Fruit fly (Drosophila melanogaster) whole organism, embryonic: ENCODE data around the gene CG11581.

Experiments used
- Abd-B ChIP-seq: fragments of 200-800 bp; sonication (Bioruptor generic); optimal IDR thresholded peaks from 2 replicates; lab custom pipeline; 2018; ENCODE audit warnings: missing biosample characterization, mild to moderate bottlenecking, missing genetic modification characterization, moderate library complexity
- B-H1 ChIP-seq: fragments of 200-800 bp; sonication (Bioruptor generic); IDR thresholded peaks from 3 replicates; pipeline ENCODE4 v1.3.6; 2022; ENCODE audit warnings: missing biosample characterization, missing genetic modification characterization
- CG10321 ChIP-seq: fragments of 200-800 bp; sonication (Bioruptor generic); IDR thresholded peaks from 2 replicates; pipeline ENCODE4 v1.3.6; 2022; ENCODE audit warnings: missing biosample characterization, missing genetic modification characterization
- CG10565 ChIP-seq: fragments of 200-800 bp; sonication (Bioruptor generic); optimal IDR thresholded peaks from 3 replicates; lab custom pipeline; 2016; ENCODE audit warnings: missing biosample characterization, mild to moderate bottlenecking, missing genetic modification characterization
- CG10959 ChIP-seq: fragments of 200-800 bp; sonication (Bioruptor generic); IDR thresholded peaks from 2 replicates; pipeline ENCODE4 v1.3.6; 2022; ENCODE audit warnings: missing biosample characterization, missing genetic modification characterization
- CG11456 ChIP-seq: fragments of 200-800 bp; sonication (Bioruptor generic); IDR thresholded peaks from 3 replicates; pipeline ENCODE4 v1.3.6; 2022; ENCODE audit warnings: missing biosample characterization, missing genetic modification characterization
- CG11695 ChIP-seq: fragments of 200-800 bp; sonication (Bioruptor generic); IDR thresholded peaks from 3 replicates; pipeline ENCODE4 v1.3.6; 2022; ENCODE audit warnings: missing biosample characterization, missing genetic modification characterization
- CG12071 ChIP-seq: fragments of 200-800 bp; sonication (Bioruptor generic); optimal IDR thresholded peaks from 3 replicates; lab custom pipeline; 2018; ENCODE audit warnings: missing biosample characterization, mild to moderate bottlenecking, missing genetic modification characterization
- CG12155 ChIP-seq: fragments of 200-800 bp; sonication (Bioruptor generic); optimal IDR thresholded peaks from 3 replicates; lab custom pipeline; 2016; ENCODE audit warnings: missing biosample characterization, missing genetic modification characterization
- CG13894 ChIP-seq: fragments of 200-800 bp; sonication (Bioruptor generic); optimal IDR thresholded peaks from 3 replicates; lab custom pipeline; 2018; ENCODE audit warnings: missing biosample characterization, mild to moderate bottlenecking, missing genetic modification characterization, moderate library complexity
- CG15696 ChIP-seq: fragments of 200-800 bp; sonication (Bioruptor generic); optimal IDR thresholded peaks from 2 replicates; lab custom pipeline; 2019; ENCODE audit warnings: missing biosample characterization, mild to moderate bottlenecking, missing genetic modification characterization, moderate library complexity
- CG17829 ChIP-seq: fragments of 200-800 bp; optimal IDR thresholded peaks from 2 replicates; lab custom pipeline; 2019; ENCODE audit warnings: missing biosample characterization, mild to moderate bottlenecking, missing genetic modification characterization, moderate library complexity
- CG17912 ChIP-seq: fragments of 200-800 bp; sonication (Bioruptor generic); optimal IDR thresholded peaks from 2 replicates; lab custom pipeline; 2018; ENCODE audit warnings: missing biosample characterization, mild to moderate bottlenecking, missing genetic modification characterization
- CG2202 ChIP-seq: fragments of 200-800 bp; sonication (Bioruptor generic); optimal IDR thresholded peaks from 2 replicates; lab custom pipeline; 2018; ENCODE audit warnings: missing biosample characterization, mild to moderate bottlenecking, missing genetic modification characterization
- CG6654 ChIP-seq: fragments of 200-800 bp; sonication (Bioruptor generic); optimal IDR thresholded peaks from 2 replicates; lab custom pipeline; 2017; ENCODE audit warnings: missing biosample characterization, mild to moderate bottlenecking, missing genetic modification characterization
- CG6683 ChIP-seq: fragments of 200-800 bp; sonication (Bioruptor generic); optimal IDR thresholded peaks from 2 replicates; lab custom pipeline; 2017; ENCODE audit warnings: missing biosample characterization, mild to moderate bottlenecking, missing genetic modification characterization, missing genetic modification reagents
- CG7372 ChIP-seq: fragments of 200-800 bp; sonication (Bioruptor generic); IDR thresholded peaks from 2 replicates; pipeline ENCODE4 v1.3.6; 2022; ENCODE audit warnings: missing biosample characterization, missing genetic modification characterization
- CG7745 ChIP-seq: fragments of 200-800 bp; sonication (Bioruptor generic); optimal IDR thresholded peaks from 2 replicates; lab custom pipeline; 2018; ENCODE audit warnings: missing biosample characterization, mild to moderate bottlenecking, missing genetic modification characterization, moderate library complexity
- CG7928 ChIP-seq: fragments of 200-800 bp; sonication (Bioruptor generic); optimal IDR thresholded peaks from 2 replicates; lab custom pipeline; 2017; ENCODE audit warnings: missing biosample characterization, mild to moderate bottlenecking, missing genetic modification characterization
- CG8765 ChIP-seq: fragments of 200-800 bp; sonication (Bioruptor generic); IDR thresholded peaks from 2 replicates; pipeline ENCODE4 v1.3.6; 2022; ENCODE audit warnings: missing biosample characterization, missing genetic modification characterization
- CG9817 ChIP-seq: fragments of 200-800 bp; sonication (Bioruptor generic); optimal IDR thresholded peaks from 2 replicates; lab custom pipeline; 2018; ENCODE audit warnings: missing biosample characterization, mild to moderate bottlenecking, missing genetic modification characterization, moderate library complexity
- D19A ChIP-seq: fragments of 200-800 bp; optimal IDR thresholded peaks from 3 replicates; lab custom pipeline; 2019; ENCODE audit warnings: missing biosample characterization, mild to moderate bottlenecking, missing genetic modification characterization, moderate library complexity
- Dp ChIP-seq: fragments of 200-800 bp; sonication (Bioruptor generic); optimal IDR thresholded peaks from 2 replicates; lab custom pipeline; 2018; ENCODE audit warnings: missing biosample characterization, mild to moderate bottlenecking, missing genetic modification characterization, moderate library complexity
- Ets65A ChIP-seq: fragments of 200-800 bp; sonication (Bioruptor generic); peaks from one replicate; lab custom pipeline; 2016; ENCODE audit warnings: missing biosample characterization, missing genetic modification characterization
- MESR4 ChIP-seq: fragments of 200-800 bp; sonication (Bioruptor generic); optimal IDR thresholded peaks from 2 replicates; lab custom pipeline; 2018; ENCODE audit warnings: missing biosample characterization, mild to moderate bottlenecking, missing genetic modification characterization, moderate library complexity
- NC2β ChIP-seq: fragments of 200-800 bp; sonication (Bioruptor generic); optimal IDR thresholded peaks from 2 replicates; lab custom pipeline; 2016; ENCODE audit warnings: missing biosample characterization, missing genetic modification characterization
- Neu2 ChIP-seq: fragments of 200-800 bp; sonication (Bioruptor generic); optimal IDR thresholded peaks from 3 replicates; lab custom pipeline; 2016; ENCODE audit warnings: missing biosample characterization, missing genetic modification characterization, borderline replicate concordance
- Nf-YC ChIP-seq: fragments of 200-800 bp; optimal IDR thresholded peaks from 3 replicates; lab custom pipeline; 2019; ENCODE audit warnings: missing biosample characterization, mild to moderate bottlenecking, missing genetic modification characterization, moderate library complexity
- Sox100B ChIP-seq: fragments of 200-800 bp; sonication (Bioruptor generic); optimal IDR thresholded peaks from 3 replicates; lab custom pipeline; 2018; ENCODE audit warnings: missing biosample characterization, mild to moderate bottlenecking, missing genetic modification characterization
- Sox102F ChIP-seq: fragments of 200-800 bp; sonication (Bioruptor generic); optimal IDR thresholded peaks from 2 replicates; lab custom pipeline; 2018; ENCODE audit warnings: missing biosample characterization, mild to moderate bottlenecking, missing genetic modification characterization, moderate library complexity
- Ssrp ChIP-seq: fragments of 200-800 bp; sonication (Bioruptor generic); optimal IDR thresholded peaks from 2 replicates; lab custom pipeline; 2018; ENCODE audit warnings: missing biosample characterization, mild to moderate bottlenecking, missing genetic modification characterization, moderate library complexity
- Taf1 ChIP-seq: fragments of 200-800 bp; sonication (Bioruptor generic); IDR thresholded peaks from 2 replicates; pipeline ENCODE4 v1.3.6; 2022; ENCODE audit warnings: missing biosample characterization, missing genetic modification characterization
- Vsx1 ChIP-seq: fragments of 200-800 bp; sonication (Bioruptor generic); optimal IDR thresholded peaks from 2 replicates; lab custom pipeline; 2017; ENCODE audit warnings: missing biosample characterization, mild to moderate bottlenecking, missing genetic modification characterization, missing genetic modification reagents
- al ChIP-seq: fragments of 200-800 bp; sonication (Bioruptor generic); IDR thresholded peaks from 2 replicates; pipeline ENCODE4 v1.3.6; 2022; ENCODE audit warnings: missing biosample characterization, missing genetic modification characterization
- bsh ChIP-seq, 2 experiments: fragments of 200-800 bp; sonication (Bioruptor generic); optimal IDR thresholded peaks; 2 replicates each; lab custom pipeline; 2017 to 2018; ENCODE audit warnings: mild to moderate bottlenecking in 2 of 2, missing biosample characterization in 2 of 2, missing genetic modification characterization in 2 of 2, moderate library complexity in 1 of 2
- ems ChIP-seq: fragments of 200-800 bp; sonication (Bioruptor generic); optimal IDR thresholded peaks from 3 replicates; lab custom pipeline; 2016; ENCODE audit warnings: missing biosample characterization, missing genetic modification characterization
- fd96Cb ChIP-seq: fragments of 200-800 bp; sonication (Bioruptor generic); optimal IDR thresholded peaks from 2 replicates; lab custom pipeline; 2018; ENCODE audit warnings: missing biosample characterization, mild to moderate bottlenecking, missing genetic modification characterization, moderate library complexity
- inv ChIP-seq: fragments of 200-800 bp; sonication (Bioruptor generic); IDR thresholded peaks from 2 replicates; pipeline ENCODE4 v1.3.6; 2022; ENCODE audit warnings: missing biosample characterization, missing genetic modification characterization; ENCODE audit not compliant: partially characterized antibody
- knrl ChIP-seq: fragments of 200-800 bp; sonication (Bioruptor generic); IDR thresholded peaks from 3 replicates; pipeline ENCODE4 v1.3.6; 2022; ENCODE audit warnings: missing biosample characterization, missing genetic modification characterization; ENCODE audit not compliant: partially characterized antibody
- mirr ChIP-seq: fragments of 200-800 bp; sonication (Bioruptor generic); optimal IDR thresholded peaks from 3 replicates; lab custom pipeline; 2018; ENCODE audit warnings: missing biosample characterization, mild to moderate bottlenecking, missing genetic modification characterization
- nerfin-1 ChIP-seq: fragments of 200-800 bp; sonication (Bioruptor generic); optimal IDR thresholded peaks from 3 replicates; lab custom pipeline; 2019; ENCODE audit warnings: missing biosample characterization, mild to moderate bottlenecking, missing genetic modification characterization, moderate library complexity
- odd ChIP-seq: fragments of 200-800 bp; sonication (Bioruptor generic); optimal IDR thresholded peaks from 2 replicates; lab custom pipeline; 2017; ENCODE audit warnings: missing biosample characterization, mild to moderate bottlenecking, missing genetic modification characterization
- onecut ChIP-seq: fragments of 200-800 bp; sonication (Bioruptor generic); IDR thresholded peaks from 2 replicates; pipeline ENCODE4 v1.3.6; 2022; ENCODE audit warnings: missing biosample characterization, missing genetic modification characterization
- pan ChIP-seq, 4 experiments: fragments of >200 bp in 3 of 4; fragments of 200-800 bp in 1 of 4; sonication (Bioruptor generic) in 1 of 4; optimal IDR thresholded peaks in 3 of 4; IDR thresholded peaks in 1 of 4; 2 replicates each; pipeline versions ENCODE4 v1.3.6 to Lab custom; 2017 to 2022; ENCODE audit warnings: missing biosample characterization in 2 of 4, missing genetic modification characterization in 2 of 4, mixed read lengths in 1 of 4
- sisA ChIP-seq: fragments of 200-800 bp; sonication (Bioruptor generic); IDR thresholded peaks from 2 replicates; pipeline ENCODE4 v1.3.6; 2022; ENCODE audit warnings: missing biosample characterization, missing genetic modification characterization
- tgo ChIP-seq: fragments of 200-800 bp; sonication (Bioruptor generic); IDR thresholded peaks from 3 replicates; pipeline ENCODE4 v1.3.6; 2022; ENCODE audit warnings: missing biosample characterization, missing genetic modification characterization
- zen ChIP-seq: fragments of 200-800 bp; sonication (Bioruptor generic); optimal IDR thresholded peaks from 3 replicates; lab custom pipeline; 2018; ENCODE audit warnings: missing biosample characterization, mild to moderate bottlenecking, missing genetic modification characterization, moderate library complexity

CG11581 gene

DNA sequence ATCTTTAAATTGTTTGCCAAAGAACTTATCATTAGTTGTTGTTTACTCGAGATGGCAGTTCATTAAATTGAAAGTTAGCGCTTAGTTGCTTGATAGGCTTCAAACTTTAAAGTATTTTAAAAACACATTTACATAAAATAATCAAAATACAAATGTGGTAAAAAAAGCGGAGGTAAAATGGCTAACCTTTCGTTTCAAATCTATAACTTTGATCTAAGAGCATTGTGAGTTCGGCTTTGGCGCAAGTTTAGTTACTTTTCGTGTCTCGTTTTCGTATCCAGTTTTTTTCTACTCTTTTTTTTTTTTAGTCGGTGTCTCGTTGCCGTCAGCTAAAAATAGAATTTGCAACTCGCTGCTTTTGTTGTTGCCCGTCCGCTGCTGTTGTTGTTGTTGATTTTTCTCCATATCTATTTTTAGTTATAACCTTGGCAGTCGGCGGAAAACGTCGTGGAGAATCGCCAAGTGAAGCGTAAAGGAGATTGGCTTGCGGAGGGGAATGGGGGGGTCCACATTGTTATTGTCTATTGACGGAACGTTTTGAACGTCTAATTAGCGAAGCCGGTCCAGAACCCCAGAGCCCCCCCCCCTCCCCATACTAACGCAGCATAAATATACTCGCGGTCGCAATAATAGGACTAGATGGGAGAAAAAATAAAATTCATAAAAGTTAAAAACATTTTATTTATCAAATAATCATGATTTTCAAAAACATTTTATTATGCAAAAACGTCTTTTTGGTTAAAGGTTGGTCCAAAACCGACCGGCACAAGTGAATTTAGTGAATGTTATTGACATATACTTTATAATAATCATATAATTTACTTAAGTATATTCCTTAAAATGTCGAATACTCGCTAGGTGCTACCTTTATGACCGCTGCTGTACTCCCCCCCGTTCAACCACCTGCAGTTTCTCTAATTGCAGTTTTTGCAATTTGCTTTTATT is 38.1 kb downstream of the CG11581 start (continued):
- TF ChIP-seq al (GFP tag; lab: Robert Waterston, UW), result peak; percentile 49
- TF ChIP-seq onecut (GFP tag; lab: Robert Waterston, UW), result no peak
- TF ChIP-seq bsh (GFP tag; optimal IDR thresholded peaks at IDR 0.05; lab: Kevin White, UChicago), result peak; percentile 46 to 74
- no peak for TF ChIP-seq odd (GFP tag; lab: Kevin White, UChicago)
- no peak for TF ChIP-seq pan (optimal IDR thresholded peaks at IDR 0.05; lab: Kevin White, UChicago)
- TF ChIP-seq pan (GFP tag; optimal IDR thresholded peaks at IDR 0.05 in 1 of 2, IDR thresholded peaks at IDR 0.05 in 1 of 2), result peak in 1 of 2 experiments; percentile 42
- TF ChIP-seq CG10565 (GFP tag; lab: Kevin White, UChicago), result no peak
- TF ChIP-seq Nf-YC, result peak; percentile 16
- no peak for TF ChIP-seq Neu2 (GFP tag; lab: Kevin White, UChicago)
- TF ChIP-seq sisA (GFP tag; lab: Robert Waterston, UW), result peak; percentile 48; the same call in 1 of the 2 replicates
- no peak for TF ChIP-seq inv
- TF ChIP-seq CG15696 (tag; lab: Kevin White, UChicago), result peak; percentile 6
- TF ChIP-seq CG17912, result no peak
- peak; percentile 17 for TF ChIP-seq Ets65A (GFP tag; lab: Kevin White, UChicago)
- 0 out of 2 replicates have a peak, but pooled peaks have one; percentile 16 for TF ChIP-seq CG7372 (GFP tag; lab: Robert Waterston, UW)
- peak; percentile 10 for TF ChIP-seq CG6654 (GFP tag; lab: Kevin White, UChicago)
- TF ChIP-seq CG7745 (tag; lab: Kevin White, UChicago), result no peak
- TF ChIP-seq B-H1 (GFP tag; lab: Robert Waterston, UW), result peak; percentile 11; the same call in 1 of the 3 replicates
- no peak for TF ChIP-seq nerfin-1 (tag; lab: Kevin White, UChicago)
- no peak for TF ChIP-seq CG8765 (GFP tag; lab: Robert Waterston, UW)
- TF ChIP-seq CG10959 (GFP tag; lab: Robert Waterston, UW), result no peak
- peak; percentile 35 for TF ChIP-seq Sox102F
- TF ChIP-seq knrl (GFP tag; lab: Robert Waterston, UW), result no peak
- TF ChIP-seq Sox100B (GFP tag; lab: Kevin White, UChicago), result peak; percentile 35
- peak; percentile 21 for TF ChIP-seq Vsx1
- peak; percentile 66; the same call in 2 of the 3 replicates for TF ChIP-seq CG11695 (GFP tag; lab: Robert Waterston, UW)
- TF ChIP-seq NC2β, result no peak
- peak; percentile 17 for TF ChIP-seq CG17829 (tag; lab: Kevin White, UChicago)
- TF ChIP-seq CG6683 (GFP tag; lab: Kevin White, UChicago), result peak; percentile 18
- no peak for TF ChIP-seq CG2202
- TF ChIP-seq mirr (GFP tag; lab: Kevin White, UChicago), result no peak
- TF ChIP-seq CG13894 (tag; lab: Kevin White, UChicago), result peak; percentile 24
- TF ChIP-seq CG10321 (GFP tag; lab: Robert Waterston, UW), result no peak
- peak; percentile 8 for TF ChIP-seq CG7928
- TF ChIP-seq fd96Cb (tag; lab: Kevin White, UChicago), result peak; percentile 46
- peak; percentile 30 for TF ChIP-seq D19A (tag; lab: Kevin White, UChicago)
- peak; percentile 28 for TF ChIP-seq Ssrp
- TF ChIP-seq zen, result peak; percentile 5
- TF ChIP-seq MESR4 (GFP tag; lab: Kevin White, UChicago), result no peak
- TF ChIP-seq ems (GFP tag; lab: Kevin White, UChicago), result no peak
- TF ChIP-seq CG12155, result peak; percentile 12
- TF ChIP-seq tgo (GFP tag; lab: Robert Waterston, UW), result peak; percentile 48; the same call in 1 of the 3 replicates
- no peak for TF ChIP-seq CG11456 (GFP tag; lab: Robert Waterston, UW)
- no peak for TF ChIP-seq CG12071 (GFP tag; lab: Kevin White, UChicago)
- peak; percentile 23 for TF ChIP-seq Abd-B (GFP tag; lab: Kevin White, UChicago)
- TF ChIP-seq CG9817 (tag; lab: Kevin White, UChicago), result peak; percentile 56
- TF ChIP-seq Dp (GFP tag; lab: Kevin White, UChicago), result no peak
- 0 out of 2 replicates have a peak, but pooled peaks have one; percentile 28 for TF ChIP-seq Taf1 (GFP tag; lab: Robert Waterston, UW)
